Fruit fly (Drosophila melanogaster): ENCODE data around the gene ome.

ome gene

DNA sequence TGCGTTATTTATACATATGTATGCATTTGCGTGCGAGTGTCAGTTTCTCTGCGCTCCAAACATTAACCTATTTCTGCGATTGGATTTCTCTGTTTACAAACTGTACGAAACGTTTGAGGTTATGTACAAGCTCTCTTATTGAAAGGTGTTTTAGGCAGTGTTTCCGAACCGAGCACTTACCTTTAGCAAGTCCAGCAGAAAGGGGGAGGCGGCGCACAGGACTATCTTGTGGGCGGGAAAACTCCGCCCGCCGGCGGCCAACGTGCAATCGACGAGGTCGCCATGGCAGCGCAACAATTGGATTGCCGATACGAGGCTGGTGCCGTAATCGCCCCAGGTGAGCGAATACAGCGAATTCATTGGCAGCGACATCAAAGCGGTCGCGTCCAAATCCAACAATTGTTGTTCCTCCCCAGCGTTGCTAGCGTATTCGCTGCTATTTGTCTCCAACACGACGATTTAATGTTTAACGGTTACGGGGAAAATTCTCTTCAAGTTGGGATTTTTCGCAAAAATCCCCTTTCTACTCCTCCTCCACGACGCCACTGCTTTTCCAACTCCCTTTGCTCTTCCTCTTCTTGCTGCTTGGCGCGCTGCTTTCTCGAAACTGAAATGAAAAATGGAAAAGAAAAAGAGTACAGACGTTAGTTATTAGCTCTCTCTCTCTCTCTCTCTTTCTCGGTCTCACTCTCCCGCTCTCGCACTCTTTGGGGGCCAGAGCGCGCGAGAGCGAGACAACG is 84.3 kb downstream of the ome start (continued):
- peak; percentile 82 for TF ChIP-seq CG12942 (GFP tag; optimal IDR thresholded peaks at IDR 0.05)
- TF ChIP-seq grau (tag; optimal IDR thresholded peaks at IDR 0.05), result peak; percentile 85
- peak; percentile 92 for TF ChIP-seq HLH3B (GFP tag; IDR thresholded peaks at IDR 0.05)
- TF ChIP-seq CG3065 (GFP tag; optimal IDR thresholded peaks at IDR 0.05), result peak; percentile 43
- TF ChIP-seq CG1792 (GFP tag; optimal IDR thresholded peaks at IDR 0.05), result peak; percentile 87
- peak; percentile 76 for TF ChIP-seq tio (GFP tag; optimal IDR thresholded peaks at IDR 0.05)
- TF ChIP-seq CG9876 (GFP tag; optimal IDR thresholded peaks at IDR 0.05), result peak; percentile 92
- peak; percentile 88 for TF ChIP-seq Xrp1 (GFP tag; IDR thresholded peaks at IDR 0.05)
- TF ChIP-seq CG17359 (tag; optimal IDR thresholded peaks at IDR 0.05), result peak; percentile 88
- peak; percentile 90 for TF ChIP-seq Fer1 (GFP tag; optimal IDR thresholded peaks at IDR 0.05)
- TF ChIP-seq Ets65A (GFP tag), result peak; percentile 98
- peak; percentile 76 for TF ChIP-seq slou (GFP tag; optimal IDR thresholded peaks at IDR 0.05)
- TF ChIP-seq Sox100B (GFP tag; optimal IDR thresholded peaks at IDR 0.05), result peak; percentile 74
- peak; percentile 81 for TF ChIP-seq z (GFP tag; IDR thresholded peaks at IDR 0.05)
- TF ChIP-seq pzg (GFP tag; optimal IDR thresholded peaks at IDR 0.05), result peak; percentile 19
- TF ChIP-seq CG10267 (tag; optimal IDR thresholded peaks at IDR 0.05), result peak; percentile 43
- peak; percentile 67 for TF ChIP-seq fd64A (GFP tag; optimal IDR thresholded peaks at IDR 0.05)
- peak; percentile 83 for TF ChIP-seq yki (optimal IDR thresholded peaks at IDR 0.05)
- peak; percentile 73 for TF ChIP-seq psq (GFP tag; optimal IDR thresholded peaks at IDR 0.05)
- peak; percentile 94 for TF ChIP-seq CG1832 (GFP tag; optimal IDR thresholded peaks at IDR 0.05)
- TF ChIP-seq gfzf (GFP tag; optimal IDR thresholded peaks at IDR 0.05), result no peak
- peak; percentile 63 for TF ChIP-seq CG31365 (tag; optimal IDR thresholded peaks at IDR 0.05)
- TF ChIP-seq pan (optimal IDR thresholded peaks at IDR 0.05), result no peak
- peak in 1 of 2 experiments; percentile 93 for TF ChIP-seq pan (GFP tag; optimal IDR thresholded peaks at IDR 0.05 in 1 of 2, IDR thresholded peaks at IDR 0.05 in 1 of 2)
- TF ChIP-seq wor (GFP tag; IDR thresholded peaks at IDR 0.05), result peak; percentile 76
- TF ChIP-seq chm (GFP tag; IDR thresholded peaks at IDR 0.05), result peak; percentile 75
- peak; percentile 87 for TF ChIP-seq CoRest (tag; optimal IDR thresholded peaks at IDR 0.05)
- TF ChIP-seq CG32772 (GFP tag; IDR thresholded peaks at IDR 0.05), result peak; percentile 90
- peak; percentile 92 for TF ChIP-seq shn (GFP tag; optimal IDR thresholded peaks at IDR 0.05)
- peak; percentile 63 for TF ChIP-seq da (GFP tag; optimal IDR thresholded peaks at IDR 0.05)
- peak; percentile 50; the same call in 1 of the 2 replicates for TF ChIP-seq sim (GFP tag; IDR thresholded peaks at IDR 0.05)
- TF ChIP-seq Rfx (GFP tag; IDR thresholded peaks at IDR 0.05), result peak; percentile 96
- TF ChIP-seq CG17361 (GFP tag; IDR thresholded peaks at IDR 0.05), result peak; percentile 80
- TF ChIP-seq ara (GFP tag; IDR thresholded peaks at IDR 0.05), result peak; percentile 92
- TF ChIP-seq dimm (GFP tag; IDR thresholded peaks at IDR 0.05), result peak; percentile 81
- peak; percentile 85 for TF ChIP-seq luna (GFP tag; optimal IDR thresholded peaks at IDR 0.05)
- TF ChIP-seq CG8478 (optimal IDR thresholded peaks at IDR 0.05), result peak; percentile 35
- TF ChIP-seq CG15073 (GFP tag; optimal IDR thresholded peaks at IDR 0.05), result no peak
- TF ChIP-seq HLH54F (GFP tag; optimal IDR thresholded peaks at IDR 0.05), result peak; percentile 91
- TF ChIP-seq sqz (GFP tag; optimal IDR thresholded peaks at IDR 0.05), result peak; percentile 39
- TF ChIP-seq CG4360 (GFP tag; IDR thresholded peaks at IDR 0.05), result peak; percentile 79
- peak; percentile 94 for TF ChIP-seq lab (GFP tag; optimal IDR thresholded peaks at IDR 0.05)
- TF ChIP-seq CG7745 (tag; optimal IDR thresholded peaks at IDR 0.05), result no peak
- no peak; the same call in none of the 2 replicates for TF ChIP-seq Doc2 (GFP tag; IDR thresholded peaks at IDR 0.05)
- peak; percentile 89 for TF ChIP-seq Aef1 (GFP tag; IDR thresholded peaks at IDR 0.05)
- peak; percentile 89 for TF ChIP-seq pum (GFP tag; optimal IDR thresholded peaks at IDR 0.05)
- peak; percentile 90 for TF ChIP-seq Taf1 (GFP tag; IDR thresholded peaks at IDR 0.05)
- 0 out of 2 replicates have a peak, but pooled peaks have one; percentile 57 for TF ChIP-seq danr (GFP tag; IDR thresholded peaks at IDR 0.05)
- peak; percentile 92 for TF ChIP-seq CG14014 (GFP tag; IDR thresholded peaks at IDR 0.05)
- TF ChIP-seq Sry-δ (GFP tag; optimal IDR thresholded peaks at IDR 0.05), result peak; percentile 46
- peak; percentile 88 for TF ChIP-seq scrt (GFP tag; optimal IDR thresholded peaks at IDR 0.05)
- TF ChIP-seq Adf1 (GFP tag; IDR thresholded peaks at IDR 0.05), result peak; percentile 80

Measured in whole organism, embryonic.